Comparison of ENCODE assay signal across 2 fruit fly cellular contexts in the genomic region with DNA sequence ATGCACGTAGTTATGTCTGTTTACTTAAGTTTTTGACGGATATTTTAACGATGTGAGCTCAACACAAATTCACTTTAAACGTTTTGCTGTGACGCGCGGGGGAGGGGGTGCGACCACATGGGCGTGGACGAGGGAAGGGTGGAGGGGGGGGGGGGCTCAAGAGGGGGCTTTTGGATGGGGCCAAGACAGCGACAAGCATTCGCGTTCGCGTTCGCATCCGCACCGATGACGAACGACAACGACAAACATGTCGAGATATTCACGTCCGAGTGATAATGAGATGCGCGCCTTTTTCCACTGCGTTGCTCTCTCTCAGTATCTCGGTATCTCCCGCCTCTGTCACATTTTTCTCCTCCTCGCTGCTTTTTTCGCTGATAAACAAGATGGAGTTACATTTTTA.
TF ChIP-seq lines count a peak whose summit lies in the region.

No protein-coding gene starts in this region.

- TF ChIP-seq CTCF in whole organism, embryonic (GFP tag; optimal IDR thresholded peaks at IDR 0.05; lab: Kevin White, UChicago): no peak

TF ChIP-seq in whole organism, embryonic, 481 proteins besides CTCF, POLR2A, EP300 and RAD21:
- no peak for TF ChIP-seq CG8478 (optimal IDR thresholded peaks at IDR 0.05; lab: Kevin White, UChicago)
- TF ChIP-seq CG15269 (tag; optimal IDR thresholded peaks at IDR 0.05; lab: Kevin White, UChicago): no peak
- peak; percentile 87 for TF ChIP-seq crol (GFP tag; IDR thresholded peaks at IDR 0.05; lab: Robert Waterston, UW)
- no peak for TF ChIP-seq crc (GFP tag; optimal IDR thresholded peaks at IDR 0.05; lab: Kevin White, UChicago)
- TF ChIP-seq Mad (GFP tag; optimal IDR thresholded peaks at IDR 0.05; lab: Kevin White, UChicago): no peak
- no peak for TF ChIP-seq tna (GFP tag; IDR thresholded peaks at IDR 0.05; lab: Robert Waterston, UW; ENCODE audit: partially characterized antibody)
- TF ChIP-seq bigmax (GFP tag; optimal IDR thresholded peaks at IDR 0.05; lab: Kevin White, UChicago): peak; percentile 16
- no peak for TF ChIP-seq salm (tag; optimal IDR thresholded peaks at IDR 0.05; lab: Kevin White, UChicago)
- no peak for TF ChIP-seq CG3065 (GFP tag; optimal IDR thresholded peaks at IDR 0.05; lab: Kevin White, UChicago)
- TF ChIP-seq otp (GFP tag; IDR thresholded peaks at IDR 0.05; lab: Robert Waterston, UW): 0 out of 3 replicates have a peak, but pooled peaks have one; percentile 16
- 0 out of 2 replicates have a peak, but pooled peaks have one; percentile 47 for TF ChIP-seq vvl (GFP tag; IDR thresholded peaks at IDR 0.05; lab: Robert Waterston, UW)
- TF ChIP-seq kah (GFP tag; optimal IDR thresholded peaks at IDR 0.05; lab: Kevin White, UChicago): no peak
- no peak for TF ChIP-seq CG7556 (GFP tag; optimal IDR thresholded peaks at IDR 0.05; lab: Kevin White, UChicago)
- no peak for TF ChIP-seq CG10147 (GFP tag; optimal IDR thresholded peaks at IDR 0.05; lab: Kevin White, UChicago)
- TF ChIP-seq CG2129 (GFP tag; IDR thresholded peaks at IDR 0.05; lab: Robert Waterston, UW; ENCODE audit: partially characterized antibody): no peak
- no peak for TF ChIP-seq Gsc (GFP tag; IDR thresholded peaks at IDR 0.05; lab: Robert Waterston, UW)
- no peak for TF ChIP-seq insv (GFP tag; optimal IDR thresholded peaks at IDR 0.05; lab: Kevin White, UChicago)
- TF ChIP-seq CG14710 (tag; optimal IDR thresholded peaks at IDR 0.05; lab: Kevin White, UChicago): no peak
- peak; percentile 66 for TF ChIP-seq CG10543 (GFP tag; optimal IDR thresholded peaks at IDR 0.05; lab: Kevin White, UChicago)
- TF ChIP-seq schlank (tag; optimal IDR thresholded peaks at IDR 0.05; lab: Kevin White, UChicago): no peak
- no peak for TF ChIP-seq trh (GFP tag; optimal IDR thresholded peaks at IDR 0.05; lab: Kevin White, UChicago)
- no peak for TF ChIP-seq sr (GFP tag; IDR thresholded peaks at IDR 0.05; lab: Robert Waterston, UW)
- TF ChIP-seq repo (GFP tag; optimal IDR thresholded peaks at IDR 0.05; lab: Kevin White, UChicago): no peak
- TF ChIP-seq Fer2 (tag; optimal IDR thresholded peaks at IDR 0.05; lab: Kevin White, UChicago): no peak
- no peak for TF ChIP-seq CG11398 (GFP tag; optimal IDR thresholded peaks at IDR 0.05; lab: Kevin White, UChicago)
- peak; percentile 19 for TF ChIP-seq CG15479 (GFP tag; optimal IDR thresholded peaks at IDR 0.05; lab: Kevin White, UChicago)
- 0 out of 3 replicates have a peak, but pooled peaks have one; percentile 41 for TF ChIP-seq ci (GFP tag; IDR thresholded peaks at IDR 0.05; lab: Robert Waterston, UW)
- TF ChIP-seq gem (tag; optimal IDR thresholded peaks at IDR 0.05; lab: Kevin White, UChicago): no peak
- no peak for TF ChIP-seq fru (optimal IDR thresholded peaks at IDR 0.05; lab: Kevin White, UChicago)
- TF ChIP-seq CG10979 (tag; optimal IDR thresholded peaks at IDR 0.05; lab: Kevin White, UChicago): no peak
- TF ChIP-seq Deaf1 (tag; optimal IDR thresholded peaks at IDR 0.05; lab: Kevin White, UChicago): peak; percentile 65
TF ChIP-seq in whole organism, embryonic: peak in this region for 8.

TF ChIP-seq in whole organism, prepupa, 60 proteins besides CTCF, POLR2A, EP300 and RAD21:
- TF ChIP-seq fd59A (GFP tag; optimal IDR thresholded peaks at IDR 0.05; lab: Kevin White, UChicago) (no peak), Sox14 (GFP tag; optimal IDR thresholded peaks at IDR 0.05; lab: Kevin White, UChicago) (no peak), Ets96B (tag; optimal IDR thresholded peaks at IDR 0.05; lab: Kevin White, UChicago) (no peak), Sox15 (GFP tag; optimal IDR thresholded peaks at IDR 0.05; lab: Kevin White, UChicago) (no peak), fd85E (GFP tag; optimal IDR thresholded peaks at IDR 0.05; lab: Kevin White, UChicago) (no peak), fkh (GFP tag; optimal IDR thresholded peaks at IDR 0.05; lab: Kevin White, UChicago) (peak; percentile 97)
